Fruit fly (Drosophila melanogaster) Kc167 (cell line): Measurements from ENCODE around the gene KP78a.

Experiments used
- Myc ChIP-seq: fragments of >200 bp; optimal IDR thresholded peaks from 2 replicates; lab custom pipeline; 2017; ENCODE audit warnings: missing external identifiers
- Sin3A ChIP-seq: fragments of >200 bp; optimal IDR thresholded peaks from 2 replicates; lab custom pipeline; 2018; ENCODE audit warnings: missing external identifiers
- h ChIP-seq: fragments of >200 bp; optimal IDR thresholded peaks from 3 replicates; lab custom pipeline; 2018; ENCODE audit warnings: missing external identifiers
- insv ChIP-seq: fragments of >200 bp; optimal IDR thresholded peaks from 3 replicates; lab custom pipeline; 2018; ENCODE audit warnings: missing external identifiers
- psq ChIP-seq: fragments of >200 bp; optimal IDR thresholded peaks from 2 replicates; lab custom pipeline; 2017; ENCODE audit warnings: missing external identifiers
- ttk ChIP-seq: sonication (Bioruptor generic); optimal IDR thresholded peaks from 2 replicates; lab custom pipeline; 2017; ENCODE audit warnings: missing external identifiers

KP78a gene

dm6 chr3R:11363577-11363976 is 10.6 kb upstream of the KP78a start:
- TF ChIP-seq Sin3A (lab: Kevin White, UChicago), result no peak

- no peak for TF ChIP-seq psq (lab: Kevin White, UChicago)
- no peak for TF ChIP-seq Myc (lab: Kevin White, UChicago)
- no peak for TF ChIP-seq h
- no peak for TF ChIP-seq ttk (lab: Kevin White, UChicago)
- TF ChIP-seq insv (lab: Kevin White, UChicago), result no peak
- TF ChIP-seq Sin3A (lab: Kevin White, UChicago), result no peak
These were observed 9.0 kb upstream of the KP78a start for dm6 chr3R:11361906-11362305.

dm6 chr3R:11352482-11352732 is 524 bp downstream of the KP78a start:
- no peak for TF ChIP-seq insv (lab: Kevin White, UChicago)
- no peak for TF ChIP-seq h
- no peak for TF ChIP-seq Sin3A (lab: Kevin White, UChicago)
- no peak for TF ChIP-seq ttk (lab: Kevin White, UChicago)
- TF ChIP-seq Myc (lab: Kevin White, UChicago), result no peak
- no peak for TF ChIP-seq psq (lab: Kevin White, UChicago)

- TF ChIP-seq h (no peak), insv (lab: Kevin White, UChicago) (no peak), Sin3A (lab: Kevin White, UChicago) (no peak), ttk (lab: Kevin White, UChicago) (no peak), Myc (lab: Kevin White, UChicago) (no peak), psq (lab: Kevin White, UChicago) (no peak)
These were observed 1.0 kb downstream of the KP78a start for dm6 chr3R:11351721-11352481.

- TF ChIP-seq Sin3A (lab: Kevin White, UChicago), result no peak
- no peak for TF ChIP-seq insv (lab: Kevin White, UChicago)
- no peak for TF ChIP-seq Myc (lab: Kevin White, UChicago)
- TF ChIP-seq h, result no peak
- TF ChIP-seq ttk (lab: Kevin White, UChicago), result no peak
- TF ChIP-seq psq (lab: Kevin White, UChicago), result no peak
These were observed 1.7 kb downstream of the KP78a start for dm6 chr3R:11351280-11351679.

dm6 chr3R:11350741-11351140 is 2.2 kb downstream of the KP78a start:
- TF ChIP-seq Myc (lab: Kevin White, UChicago) (no peak), Sin3A (lab: Kevin White, UChicago) (no peak), h (no peak), ttk (lab: Kevin White, UChicago) (no peak), psq (lab: Kevin White, UChicago) (no peak), insv (lab: Kevin White, UChicago) (no peak)

- TF ChIP-seq Sin3A (lab: Kevin White, UChicago), result no peak
- no peak for TF ChIP-seq psq (lab: Kevin White, UChicago)
- no peak for TF ChIP-seq insv (lab: Kevin White, UChicago)
These were observed 8.0 kb downstream of the KP78a start for dm6 chr3R:11344901-11345300.

- TF ChIP-seq psq (lab: Kevin White, UChicago) (no peak), h (no peak), Myc (lab: Kevin White, UChicago) (no peak)
These were observed 9.0 kb downstream of the KP78a start for dm6 chr3R:11343966-11344365.

- TF ChIP-seq Sin3A (lab: Kevin White, UChicago) (no peak), psq (lab: Kevin White, UChicago) (no peak), ttk (lab: Kevin White, UChicago) (no peak)
These were observed 9.5 kb downstream of the KP78a start for dm6 chr3R:11343450-11343849.

dm6 chr3R:11338287-11338686 is 14.6 kb downstream of the KP78a start:
- TF ChIP-seq Sin3A (lab: Kevin White, UChicago) (no peak), ttk (lab: Kevin White, UChicago) (no peak), Myc (lab: Kevin White, UChicago) (no peak), h (no peak), insv (lab: Kevin White, UChicago) (no peak), psq (lab: Kevin White, UChicago) (no peak)

- no peak for TF ChIP-seq insv (lab: Kevin White, UChicago)
- no peak for TF ChIP-seq Myc (lab: Kevin White, UChicago)
- TF ChIP-seq Sin3A (lab: Kevin White, UChicago), result no peak
- no peak for TF ChIP-seq ttk (lab: Kevin White, UChicago)
- TF ChIP-seq psq (lab: Kevin White, UChicago), result no peak
- no peak for TF ChIP-seq h
These were observed 15.8 kb downstream of the KP78a start for dm6 chr3R:11337109-11337508.

dm6 chr3R:11335794-11336193 is 17.1 kb downstream of the KP78a start:
- TF ChIP-seq ttk (lab: Kevin White, UChicago), result no peak
- no peak for TF ChIP-seq psq (lab: Kevin White, UChicago)
- TF ChIP-seq Myc (lab: Kevin White, UChicago), result no peak
- TF ChIP-seq insv (lab: Kevin White, UChicago), result no peak
- no peak for TF ChIP-seq Sin3A (lab: Kevin White, UChicago)
- TF ChIP-seq h, result no peak

- no peak for TF ChIP-seq ttk (lab: Kevin White, UChicago)
- TF ChIP-seq Myc (lab: Kevin White, UChicago), result no peak
- no peak for TF ChIP-seq psq (lab: Kevin White, UChicago)
- no peak for TF ChIP-seq h
- TF ChIP-seq insv (lab: Kevin White, UChicago), result no peak
- no peak for TF ChIP-seq Sin3A (lab: Kevin White, UChicago)
These were observed 18.6 kb downstream of the KP78a start for dm6 chr3R:11334272-11334874.
